Worm (Caenorhabditis elegans) whole organism, early embryonic: Measurements from ENCODE around the gene txt-12.

Experiments used
- B0310.2 ChIP-seq: sonication (generic microtip); optimal IDR thresholded peaks from 2 replicates; lab custom pipeline; 2016; ENCODE audit warnings: mild to moderate bottlenecking, missing genetic modification characterization, missing compliant biosample characterization
- F13C5.2 ChIP-seq: sonication (generic microtip); optimal IDR thresholded peaks from 2 replicates; lab custom pipeline; 2017; ENCODE audit warnings: mild to moderate bottlenecking, missing genetic modification characterization, inconsistent platforms, missing compliant biosample characterization
- aly-1 ChIP-seq: sonication (generic microtip); optimal IDR thresholded peaks from 2 replicates; lab custom pipeline; 2016; ENCODE audit warnings: missing genetic modification characterization, missing compliant biosample characterization
- ama-1 ChIP-seq: fragments of 150-350 bp; optimal IDR thresholded peaks from 2 replicates; lab custom pipeline; 2014
- ceh-13 ChIP-seq: fragments of 200-800 bp; sonication (Bioruptor generic); optimal IDR thresholded peaks from 2 replicates; lab custom pipeline; 2018; ENCODE audit warnings: mild to moderate bottlenecking, missing genetic modification characterization, missing compliant biosample characterization
- ceh-36 ChIP-seq: sonication (generic microtip); optimal IDR thresholded peaks from 2 replicates; lab custom pipeline; 2016; ENCODE audit warnings: missing genetic modification characterization, inconsistent platforms, missing compliant biosample characterization
- flt-1 ChIP-seq: fragments of 200-800 bp; sonication (Bioruptor generic); IDR thresholded peaks from 2 replicates; pipeline ENCODE4 v1.3.6; 2022; ENCODE audit warnings: missing genetic modification characterization, missing compliant biosample characterization
- hnd-1 ChIP-seq: sonication (generic microtip); optimal IDR thresholded peaks from 2 replicates; lab custom pipeline; 2016; ENCODE audit warnings: missing genetic modification characterization, missing compliant biosample characterization
- pes-1 ChIP-seq: fragments of 200-800 bp; sonication (Bioruptor generic); IDR thresholded peaks from 2 replicates; pipeline ENCODE4 v1.3.6; 2022; ENCODE audit warnings: missing genetic modification reagents, missing genetic modification characterization, missing compliant biosample characterization
- scrt-1 ChIP-seq: fragments of 200-800 bp; sonication (Bioruptor generic); IDR thresholded peaks from 2 replicates; pipeline ENCODE4 v1.3.6; 2022; ENCODE audit warnings: missing genetic modification characterization, missing compliant biosample characterization
- sea-1 ChIP-seq: fragments of 200-800 bp; sonication (Bioruptor generic); conservative IDR thresholded peaks from 2 replicates; pipeline ENCODE4 v1.3.6; 2022; ENCODE audit warnings: missing genetic modification characterization, missing compliant biosample characterization
- tbx-11 ChIP-seq: fragments of 200-800 bp; sonication (Bioruptor generic); IDR thresholded peaks from 2 replicates; pipeline ENCODE4 v1.3.6; 2022; ENCODE audit warnings: missing genetic modification characterization, missing compliant biosample characterization

DNA sequence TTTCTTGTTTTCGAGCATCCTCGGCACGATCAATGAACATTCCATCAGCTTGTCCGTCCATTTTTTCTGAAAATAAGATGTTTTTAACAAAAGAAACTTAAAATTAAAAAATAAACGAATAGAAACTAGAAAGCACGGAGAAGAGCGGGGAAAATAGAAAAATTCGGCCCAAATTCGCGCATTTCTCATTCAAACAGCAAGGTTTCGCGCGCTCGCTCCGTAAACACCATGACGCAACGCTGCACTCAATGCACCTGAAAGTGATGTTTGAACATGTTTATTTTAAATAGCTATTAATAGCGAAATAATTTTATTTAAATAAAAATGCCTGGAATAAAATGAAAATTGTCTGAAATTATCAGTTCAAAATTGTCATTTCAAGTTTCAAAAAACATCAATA lies 33.2 kb upstream of the txt-12 start, which contains the start of the genes mcm-3 and C25D7.15:
- TF ChIP-seq ama-1 = no peak
- TF ChIP-seq sea-1 = no peak
- TF ChIP-seq ceh-13 (GFP tag; lab: Kevin White, UChicago) = no peak
- TF ChIP-seq pes-1 (GFP tag; lab: Robert Waterston, UW) = no peak
- no peak for TF ChIP-seq B0310.2
- TF ChIP-seq tbx-11 (GFP tag; lab: Robert Waterston, UW) = no peak
- no peak for TF ChIP-seq hnd-1 (tag; lab: Kevin White, UChicago)
- no peak for TF ChIP-seq ceh-36 (tag; lab: Kevin White, UChicago)
- no peak for TF ChIP-seq scrt-1
- no peak for TF ChIP-seq flt-1 (GFP tag; lab: Robert Waterston, UW)
- no peak for TF ChIP-seq aly-1 (tag; lab: Kevin White, UChicago)
- no peak for TF ChIP-seq F13C5.2
